Worm (Caenorhabditis elegans) whole organism, L2 larva: ENCODE measurements around the gene C16C8.14.

Source experiments
- C34F6.9 ChIP-seq: fragments of 150-350 bp; optimal IDR thresholded peaks from 2 replicates; lab custom pipeline; 2014; ENCODE audit warnings: missing biosample characterization, missing genetic modification characterization
- F13H6.1 ChIP-seq: sonication (generic microtip); optimal IDR thresholded peaks from 2 replicates; lab custom pipeline; 2016; ENCODE audit warnings: missing genetic modification characterization, missing compliant biosample characterization
- R02D3.7 ChIP-seq: fragments of 150-350 bp; optimal IDR thresholded peaks from 2 replicates; lab custom pipeline; 2014; ENCODE audit warnings: missing biosample characterization, missing genetic modification characterization
- alr-1 ChIP-seq: fragments of 150-350 bp; optimal IDR thresholded peaks from 2 replicates; lab custom pipeline; 2014; ENCODE audit warnings: missing biosample characterization, missing genetic modification characterization
- aly-2 ChIP-seq: fragments of 150-350 bp; optimal IDR thresholded peaks from 2 replicates; lab custom pipeline; 2014; ENCODE audit warnings: missing biosample characterization, missing genetic modification characterization
- ama-1 ChIP-seq: fragments of 150-350 bp; optimal IDR thresholded peaks from 2 replicates; lab custom pipeline; 2018; ENCODE audit warnings: inconsistent platforms
- blmp-1 ChIP-seq: sonication (generic microtip); optimal IDR thresholded peaks from 2 replicates; lab custom pipeline; 2017; ENCODE audit warnings: missing genetic modification characterization, mild to moderate bottlenecking, missing compliant biosample characterization, antibody characterized with exemption, moderate library complexity; ENCODE audit not compliant: insufficient read depth
- ceh-16 ChIP-seq: fragments of 150-350 bp; optimal IDR thresholded peaks from 2 replicates; lab custom pipeline; 2014; ENCODE audit warnings: missing biosample characterization, missing genetic modification characterization
- ceh-82 ChIP-seq: fragments of 150-350 bp; optimal IDR thresholded peaks from 2 replicates; lab custom pipeline; 2014; ENCODE audit warnings: missing biosample characterization, missing genetic modification characterization
- crh-2 ChIP-seq: sonication (generic microtip); optimal IDR thresholded peaks from 2 replicates; lab custom pipeline; 2017; ENCODE audit warnings: missing biosample characterization, missing genetic modification characterization
- dmd-4 ChIP-seq: sonication (generic microtip); optimal IDR thresholded peaks from 2 replicates; lab custom pipeline; 2017; ENCODE audit warnings: missing biosample characterization, missing genetic modification characterization
- elt-1 ChIP-seq: fragments of 150-350 bp; optimal IDR thresholded peaks from 2 replicates; lab custom pipeline; 2014; ENCODE audit warnings: missing biosample characterization, missing genetic modification characterization
- gmeb-1 ChIP-seq: fragments of 150-350 bp; optimal IDR thresholded peaks from 2 replicates; lab custom pipeline; 2014; ENCODE audit warnings: missing biosample characterization, missing genetic modification characterization
- lin-11 ChIP-seq: fragments of 150-350 bp; sonication (generic microtip); optimal IDR thresholded peaks from 2 replicates; lab custom pipeline; 2014; ENCODE audit warnings: missing biosample characterization, missing genetic modification characterization, inconsistent platforms, mixed read lengths
- lin-13 ChIP-seq: fragments of 150-350 bp; optimal IDR thresholded peaks from 2 replicates; lab custom pipeline; 2014; ENCODE audit warnings: missing biosample characterization, missing genetic modification reagents, missing genetic modification characterization
- lin-39 ChIP-seq: fragments of 150-350 bp; optimal IDR thresholded peaks from 2 replicates; lab custom pipeline; 2014; ENCODE audit warnings: missing biosample characterization, missing genetic modification reagents, missing genetic modification characterization
- lsy-2 ChIP-seq, 2 experiments: fragments of 150-350 bp in 1 of 2; sonication (generic microtip) in 1 of 2; optimal IDR thresholded peaks; 2 replicates each; lab custom pipeline; 2014 to 2017; ENCODE audit warnings: missing biosample characterization in 2 of 2, missing genetic modification characterization in 2 of 2
- nhr-10 ChIP-seq: sonication (generic microtip); optimal IDR thresholded peaks from 2 replicates; lab custom pipeline; 2017; ENCODE audit warnings: missing biosample characterization, missing genetic modification characterization
- nhr-12 ChIP-seq: fragments of 150-350 bp; optimal IDR thresholded peaks from 2 replicates; lab custom pipeline; 2014; ENCODE audit warnings: missing biosample characterization, missing genetic modification characterization
- nhr-129 ChIP-seq: fragments of 150-350 bp; optimal IDR thresholded peaks from 2 replicates; lab custom pipeline; 2014; ENCODE audit warnings: missing biosample characterization, missing genetic modification characterization
- nhr-21 ChIP-seq: fragments of 150-350 bp; optimal IDR thresholded peaks from 2 replicates; lab custom pipeline; 2014; ENCODE audit warnings: missing biosample characterization, missing genetic modification characterization
- nhr-237 ChIP-seq: fragments of 150-350 bp; optimal IDR thresholded peaks from 2 replicates; lab custom pipeline; 2014; ENCODE audit warnings: missing biosample characterization, missing genetic modification characterization
- nhr-25 ChIP-seq: fragments of 150-350 bp; sonication (generic microtip); optimal IDR thresholded peaks from 3 replicates; lab custom pipeline; 2014; ENCODE audit warnings: missing biosample characterization, missing genetic modification characterization
- peb-1 ChIP-seq: fragments of 150-350 bp; optimal IDR thresholded peaks from 2 replicates; lab custom pipeline; 2014; ENCODE audit warnings: missing biosample characterization, missing genetic modification characterization
- sem-4 ChIP-seq: fragments of 150-350 bp; optimal IDR thresholded peaks from 2 replicates; lab custom pipeline; 2014; ENCODE audit warnings: missing biosample characterization, missing genetic modification reagents, missing genetic modification characterization
- skn-1 ChIP-seq: sonication (generic microtip); optimal IDR thresholded peaks from 2 replicates; lab custom pipeline; 2017; ENCODE audit warnings: missing biosample characterization, missing genetic modification characterization
- sma-3 ChIP-seq: sonication (generic microtip); optimal IDR thresholded peaks from 2 replicates; lab custom pipeline; 2016; ENCODE audit warnings: missing genetic modification reagents, missing genetic modification characterization, missing compliant biosample characterization
- sma-9 ChIP-seq, 2 experiments: fragments of 150-350 bp in 1 of 2; sonication (generic microtip) in 1 of 2; optimal IDR thresholded peaks; 2 replicates each; lab custom pipeline; 2014 to 2016; ENCODE audit warnings: missing genetic modification characterization in 2 of 2, mild to moderate bottlenecking in 1 of 2, missing biosample characterization in 1 of 2, missing compliant biosample characterization in 1 of 2, missing genetic modification reagents in 1 of 2, moderate library complexity in 1 of 2
- unc-39 ChIP-seq: fragments of 150-350 bp; optimal IDR thresholded peaks from 2 replicates; lab custom pipeline; 2014; ENCODE audit warnings: missing biosample characterization, missing genetic modification characterization
- zag-1 ChIP-seq: fragments of 150-350 bp; optimal IDR thresholded peaks from 2 replicates; lab custom pipeline; 2014; ENCODE audit warnings: missing biosample characterization, missing genetic modification characterization
- ztf-1 ChIP-seq: fragments of 200-800 bp; sonication (Bioruptor generic); conservative IDR thresholded peaks from 2 replicates; pipeline ENCODE4 v1.3.6; 2022; ENCODE audit warnings: missing genetic modification characterization, missing compliant biosample characterization
- ztf-11 ChIP-seq: sonication (generic microtip); optimal IDR thresholded peaks from 2 replicates; lab custom pipeline; 2017; ENCODE audit warnings: missing biosample characterization, missing genetic modification characterization

Gene C16C8.14

ce11 chrII:3452421-3452820 lies 2.8 kb downstream of the C16C8.14 start, which contains the start of gene C16C8.12:
Gene C16C8.12, plus strand, starts transcription at chrII:3452721.
- TF ChIP-seq aly-2 (no peak), ztf-1 (GFP tag; lab: Robert Waterston, UW) (no peak), crh-2 (tag; lab: Kevin White, UChicago) (no peak), zag-1 (tag; lab: Kevin White, UChicago) (no peak), alr-1 (tag; lab: Kevin White, UChicago) (no peak), nhr-25 (no peak), ceh-16 (tag; lab: Kevin White, UChicago) (no peak), lsy-2 (tag; optimal IDR thresholded peaks at IDR 0.05; lab: Kevin White, UChicago) (no peak)

ce11 chrII:3453521-3453920 lies 3.9 kb downstream of the C16C8.14 start, which contains the start of gene C16C8.11:
Gene C16C8.11, plus strand, starts transcription at chrII:3453708.
- TF ChIP-seq peb-1 (tag; lab: Kevin White, UChicago) = no peak

- TF ChIP-seq F13H6.1 (tag; lab: Kevin White, UChicago) (no peak), alr-1 (tag; lab: Kevin White, UChicago) (no peak), nhr-129 (no peak), sma-9 (GFP tag; optimal IDR thresholded peaks at IDR 0.05; lab: Kevin White, UChicago) (no peak), sma-9 (tag; optimal IDR thresholded peaks at IDR 0.05; lab: Kevin White, UChicago) (no peak), ceh-16 (tag; lab: Kevin White, UChicago) (no peak), peb-1 (tag; lab: Kevin White, UChicago) (no peak), elt-1 (no peak)
Observed at ce11 chrII:3458209-3458608, 8.6 kb downstream of the C16C8.14 start, which contains the start of the genes C16C8.26 and C16C8.19. Gene C16C8.26, minus strand, starts transcription at chrII:3458309. Gene C16C8.19, plus strand, starts transcription at chrII:3458487.

ce11 chrII:3459199-3459598 lies 9.6 kb downstream of the C16C8.14 start:
- TF ChIP-seq unc-39 (tag; lab: Kevin White, UChicago) (no peak), ztf-11 (tag; lab: Kevin White, UChicago) (no peak), blmp-1 (no peak), peb-1 (tag; lab: Kevin White, UChicago) (no peak), elt-1 (no peak), F13H6.1 (tag; lab: Kevin White, UChicago) (no peak), nhr-12 (tag; lab: Kevin White, UChicago) (no peak), lin-13 (GFP tag; lab: Kevin White, UChicago) (no peak), dmd-4 (tag; lab: Kevin White, UChicago) (no peak), C34F6.9 (tag; lab: Kevin White, UChicago) (no peak), sma-3 (GFP tag; lab: Kevin White, UChicago) (no peak), gmeb-1 (tag; lab: Kevin White, UChicago) (no peak)

ce11 chrII:3460048-3460447 lies 10.4 kb downstream of the C16C8.14 start, which contains the start of gene C16C8.7:
Gene C16C8.7, minus strand, starts transcription at chrII:3460148.
- TF ChIP-seq nhr-10 (tag; lab: Kevin White, UChicago) (no peak), R02D3.7 (no peak), sma-9 (GFP tag; optimal IDR thresholded peaks at IDR 0.05; lab: Kevin White, UChicago) (no peak), sma-9 (tag; optimal IDR thresholded peaks at IDR 0.05; lab: Kevin White, UChicago) (no peak), F13H6.1 (tag; lab: Kevin White, UChicago) (no peak), aly-2 (no peak), nhr-237 (tag; lab: Kevin White, UChicago) (no peak), elt-1 (no peak)

ce11 chrII:3461586-3461985 lies 12.0 kb downstream of the C16C8.14 start, which contains the start of gene C16C8.8:
Gene C16C8.8, minus strand, starts transcription at chrII:3461686.
- TF ChIP-seq skn-1 (tag; lab: Kevin White, UChicago) (no peak), ceh-82 (tag; lab: Kevin White, UChicago) (no peak), ama-1 (no peak), ceh-16 (tag; lab: Kevin White, UChicago) (no peak), nhr-21 (no peak), lin-13 (GFP tag; lab: Kevin White, UChicago) (no peak), sem-4 (tag; lab: Kevin White, UChicago) (no peak), F13H6.1 (tag; lab: Kevin White, UChicago) (no peak), R02D3.7 (no peak), sma-9 (GFP tag; optimal IDR thresholded peaks at IDR 0.05; lab: Kevin White, UChicago) (no peak), sma-9 (tag; optimal IDR thresholded peaks at IDR 0.05; lab: Kevin White, UChicago) (no peak), lin-39 (tag; lab: Kevin White, UChicago) (no peak), nhr-12 (tag; lab: Kevin White, UChicago) (no peak), C34F6.9 (tag; lab: Kevin White, UChicago) (no peak), gmeb-1 (tag; lab: Kevin White, UChicago) (no peak), aly-2 (no peak), blmp-1 (no peak), dmd-4 (tag; lab: Kevin White, UChicago) (no peak), nhr-10 (tag; lab: Kevin White, UChicago) (no peak), lin-11 (tag; lab: Kevin White, UChicago) (no peak)
